Worm (Caenorhabditis elegans) whole organism, L4 larva: ENCODE results near the gene srx-101.

Experiments used
- ceh-20 ChIP-seq: fragments of 200-800 bp; sonication (Bioruptor generic); IDR thresholded peaks from 2 replicates; pipeline ENCODE4 v1.3.6; 2022; ENCODE audit warnings: missing genetic modification reagents, missing genetic modification characterization, missing compliant biosample characterization
- daf-12 ChIP-seq: fragments of 150-350 bp; optimal IDR thresholded peaks from 2 replicates; lab custom pipeline; 2014; ENCODE audit warnings: missing biosample characterization, missing genetic modification reagents, missing genetic modification characterization
- pha-4 ChIP-seq, 2 experiments: fragments of 150-350 bp in 1 of 2; fragments of 200-800 bp in 1 of 2; sonication (Bioruptor generic) in 1 of 2; IDR thresholded peaks in 1 of 2; optimal IDR thresholded peaks in 1 of 2; 2 replicates each; pipeline versions ENCODE4 v1.3.6 to Lab custom; 2014 to 2022; ENCODE audit warnings: missing genetic modification characterization in 2 of 2, missing genetic modification reagents in 2 of 2, missing biosample characterization in 1 of 2, missing compliant biosample characterization in 1 of 2

DNA sequence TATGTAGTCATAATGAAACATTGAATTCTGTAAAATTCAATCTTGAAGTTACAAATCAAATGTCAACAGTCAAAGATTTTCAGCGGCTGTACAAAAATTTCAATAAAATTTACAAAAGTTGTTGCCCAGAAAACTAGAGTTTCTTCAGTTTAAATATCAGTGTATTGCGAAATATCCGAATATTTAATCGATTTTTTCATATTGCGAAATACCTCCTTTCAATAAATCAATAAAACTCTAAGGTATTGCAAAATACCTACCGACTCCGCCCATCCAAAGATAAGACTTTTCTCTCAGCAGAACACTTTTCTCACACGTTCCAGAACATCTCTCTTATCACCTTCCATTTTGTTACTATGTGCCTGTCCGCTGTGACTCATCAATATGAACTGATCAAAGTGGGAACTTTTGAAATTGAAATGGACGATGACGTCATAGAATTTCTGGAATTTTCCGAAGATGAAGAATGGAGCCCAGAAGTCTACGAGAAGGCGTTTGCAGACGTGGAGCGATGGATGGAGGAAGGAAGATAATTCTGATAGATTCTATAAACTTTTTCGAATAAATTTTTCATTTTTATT, 6.0 kb downstream of the srx-101 start:
- TF ChIP-seq daf-12 (tag; lab: Kevin White, UChicago) (no peak), ceh-20 (GFP tag; lab: Robert Waterston, UW) (no peak), pha-4 (GFP tag; IDR thresholded peaks at IDR 0.05; lab: Robert Waterston, UW) (no peak), pha-4 (tag; optimal IDR thresholded peaks at IDR 0.05; lab: Kevin White, UChicago) (no peak)
